Fruit fly (Drosophila melanogaster) whole organism, adult: ENCODE measurements around the gene CG42525.
A peak's percentile ranks its signal among the peaks of the same experiment; 100 is the strongest.

Experiments
- CG11617 ChIP-seq: fragments of 200-800 bp; sonication (Bioruptor generic); optimal IDR thresholded peaks from 2 replicates; lab custom pipeline; 2017; ENCODE audit warnings: mild to moderate bottlenecking, missing biosample characterization, missing genetic modification reagents, missing genetic modification characterization
- CG12768 ChIP-seq: fragments of 200-800 bp; sonication (Bioruptor generic); optimal IDR thresholded peaks from 2 replicates; lab custom pipeline; 2017; ENCODE audit warnings: missing biosample characterization, missing genetic modification characterization, mild to moderate bottlenecking, moderate library complexity, missing genetic modification reagents
- CG14711 ChIP-seq: fragments of 200-800 bp; sonication (Bioruptor generic); optimal IDR thresholded peaks from 2 replicates; lab custom pipeline; 2018; ENCODE audit warnings: missing biosample characterization, mild to moderate bottlenecking, missing genetic modification characterization, moderate library complexity
- CG1620 ChIP-seq: fragments of 200-800 bp; sonication (Bioruptor generic); optimal IDR thresholded peaks from 2 replicates; lab custom pipeline; 2016; ENCODE audit warnings: missing biosample characterization, missing genetic modification characterization
- CG33017 ChIP-seq: fragments of 200-800 bp; sonication (Bioruptor generic); optimal IDR thresholded peaks from 2 replicates; lab custom pipeline; 2018; ENCODE audit warnings: missing biosample characterization, mild to moderate bottlenecking, missing genetic modification characterization, moderate library complexity
- CG5204 ChIP-seq: fragments of 200-800 bp; sonication (Bioruptor generic); optimal IDR thresholded peaks from 2 replicates; lab custom pipeline; 2016; ENCODE audit warnings: missing biosample characterization, missing genetic modification characterization
- CG7045 ChIP-seq: fragments of 200-800 bp; sonication (Bioruptor generic); optimal IDR thresholded peaks from 2 replicates; lab custom pipeline; 2017; ENCODE audit warnings: missing biosample characterization, mild to moderate bottlenecking, missing genetic modification characterization
- CG7101 ChIP-seq: fragments of 200-800 bp; sonication (Bioruptor generic); optimal IDR thresholded peaks from 2 replicates; lab custom pipeline; 2018; ENCODE audit warnings: missing biosample characterization, mild to moderate bottlenecking, missing genetic modification characterization, moderate library complexity
- Clk ChIP-seq: fragments of 200-800 bp; sonication (Bioruptor generic); optimal IDR thresholded peaks from 2 replicates; lab custom pipeline; 2017; ENCODE audit warnings: missing biosample characterization, missing genetic modification characterization
- Crg-1 ChIP-seq: fragments of 200-800 bp; sonication (Bioruptor generic); optimal IDR thresholded peaks from 2 replicates; lab custom pipeline; 2016; ENCODE audit warnings: missing biosample characterization, missing genetic modification characterization
- Hr96 ChIP-seq: fragments of 200-800 bp; sonication (Bioruptor generic); optimal IDR thresholded peaks from 2 replicates; lab custom pipeline; 2016; ENCODE audit warnings: missing biosample characterization, missing genetic modification characterization
- Mnt ChIP-seq: fragments of 200-800 bp; sonication (Bioruptor generic); optimal IDR thresholded peaks from 2 replicates; lab custom pipeline; 2016; ENCODE audit warnings: missing biosample characterization, mild to moderate bottlenecking, missing genetic modification characterization
- bab1 ChIP-seq: fragments of 200-800 bp; sonication (Bioruptor generic); optimal IDR thresholded peaks from 3 replicates; lab custom pipeline; 2019; ENCODE audit warnings: missing biosample characterization, mild to moderate bottlenecking, missing genetic modification characterization, moderate library complexity
- cic ChIP-seq: fragments of 200-800 bp; sonication (Bioruptor generic); optimal IDR thresholded peaks from 2 replicates; lab custom pipeline; 2017; ENCODE audit warnings: missing biosample characterization, mild to moderate bottlenecking, missing genetic modification characterization, moderate library complexity
- cnc ChIP-seq, 2 experiments: fragments of >200 bp; optimal IDR thresholded peaks; 2 replicates each; lab custom pipeline; 2017
- kay ChIP-seq: fragments of 200-800 bp; sonication (Bioruptor generic); peaks from one replicate; lab custom pipeline; 2016; ENCODE audit warnings: missing biosample characterization, missing genetic modification characterization, borderline replicate concordance
- ovo ChIP-seq: fragments of 200-800 bp; sonication (Bioruptor generic); optimal IDR thresholded peaks from 2 replicates; lab custom pipeline; 2016; ENCODE audit warnings: missing biosample characterization, missing genetic modification characterization
- pad ChIP-seq: fragments of 200-800 bp; sonication (Bioruptor generic); optimal IDR thresholded peaks from 3 replicates; lab custom pipeline; 2017; ENCODE audit warnings: missing biosample characterization, missing genetic modification characterization, mild to moderate bottlenecking, moderate library complexity, missing genetic modification reagents
- tj ChIP-seq: fragments of 200-800 bp; sonication (Bioruptor generic); optimal IDR thresholded peaks from 3 replicates; lab custom pipeline; 2017; ENCODE audit warnings: missing biosample characterization, mild to moderate bottlenecking, missing genetic modification characterization, moderate library complexity
- toe ChIP-seq: fragments of 200-800 bp; sonication (Bioruptor generic); optimal IDR thresholded peaks from 2 replicates; lab custom pipeline; 2016; ENCODE audit warnings: missing biosample characterization, missing genetic modification characterization

CG42525 gene

DNA sequence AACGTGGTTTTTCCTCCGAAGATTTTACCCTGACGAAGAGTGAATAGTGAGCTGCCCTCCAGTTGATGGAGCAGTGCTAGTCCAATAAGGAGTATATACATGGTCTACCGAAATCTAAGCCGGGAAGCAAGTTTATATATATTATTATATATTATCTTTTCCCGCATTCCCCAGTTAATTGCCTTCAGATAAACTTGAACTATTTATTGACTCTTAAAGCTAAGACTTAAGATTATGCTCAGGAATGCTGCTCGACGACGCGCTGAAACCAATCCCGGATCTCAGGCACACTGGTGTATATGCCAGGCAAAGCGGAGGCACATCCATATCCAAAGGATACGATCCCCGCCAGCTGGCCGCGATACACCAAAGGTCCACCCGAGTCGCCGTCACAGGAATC lies 15.8 kb upstream of the CG42525 start, which contains the start of gene CG32277:
CG32277 (minus strand) TSS at position 101 of the 400 bp plus-strand sequence.
- TF ChIP-seq CG11617 (GFP tag; lab: Kevin White, UChicago), result no peak
- no peak for TF ChIP-seq CG33017 (tag; lab: Kevin White, UChicago)
- TF ChIP-seq CG12768 (GFP tag; lab: Kevin White, UChicago), result no peak
- TF ChIP-seq tj, result no peak
- no peak for TF ChIP-seq pad (GFP tag; lab: Kevin White, UChicago)
- TF ChIP-seq CG5204 (GFP tag; lab: Kevin White, UChicago), result no peak
- TF ChIP-seq CG14711 (tag; lab: Kevin White, UChicago), result no peak
- no peak for TF ChIP-seq Clk (GFP tag; lab: Kevin White, UChicago)
- TF ChIP-seq cnc (optimal IDR thresholded peaks at IDR 0.05; lab: Kevin White, UChicago), result no peak
- no peak for TF ChIP-seq ovo (GFP tag; lab: Kevin White, UChicago)
- TF ChIP-seq kay (GFP tag; lab: Kevin White, UChicago), result no peak
- TF ChIP-seq cic (GFP tag; lab: Kevin White, UChicago), result no peak
- no peak for TF ChIP-seq CG7101 (tag; lab: Kevin White, UChicago)
- TF ChIP-seq toe (GFP tag; lab: Kevin White, UChicago), result no peak
- TF ChIP-seq bab1 (GFP tag; lab: Kevin White, UChicago), result no peak
- TF ChIP-seq Mnt, result no peak
- TF ChIP-seq CG7045 (GFP tag; lab: Kevin White, UChicago), result no peak
- no peak for TF ChIP-seq Hr96 (GFP tag; lab: Kevin White, UChicago)
- TF ChIP-seq CG1620 (GFP tag; lab: Kevin White, UChicago), result no peak
- TF ChIP-seq Crg-1 (GFP tag; lab: Kevin White, UChicago), result no peak

DNA sequence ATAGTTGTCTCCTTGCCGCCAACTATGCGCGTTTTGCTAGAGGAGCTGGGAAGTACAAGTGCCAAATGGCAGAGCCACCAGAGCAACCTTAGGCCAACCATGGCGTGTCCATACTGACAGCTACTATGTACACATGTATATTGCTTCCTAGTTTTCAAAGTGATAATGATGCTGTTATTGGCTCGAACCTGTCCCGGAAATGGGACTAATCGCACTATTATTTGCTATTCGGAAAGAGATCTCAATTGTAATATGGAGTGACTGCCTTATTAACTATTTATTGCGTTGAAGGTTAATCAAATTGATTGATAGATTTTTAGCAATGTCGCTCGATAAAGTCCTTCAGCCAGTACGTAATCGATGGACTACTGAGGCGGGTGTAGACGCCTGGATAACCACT lies 14.8 kb upstream of the CG42525 start, which contains the start of gene CG33159:
CG33159 (minus strand) TSS at position 101 of the 400 bp plus-strand sequence.
- TF ChIP-seq Mnt, result no peak
- no peak for TF ChIP-seq cic (GFP tag; lab: Kevin White, UChicago)
- TF ChIP-seq CG33017 (tag; lab: Kevin White, UChicago), result no peak
- no peak for TF ChIP-seq Clk (GFP tag; lab: Kevin White, UChicago)

DNA sequence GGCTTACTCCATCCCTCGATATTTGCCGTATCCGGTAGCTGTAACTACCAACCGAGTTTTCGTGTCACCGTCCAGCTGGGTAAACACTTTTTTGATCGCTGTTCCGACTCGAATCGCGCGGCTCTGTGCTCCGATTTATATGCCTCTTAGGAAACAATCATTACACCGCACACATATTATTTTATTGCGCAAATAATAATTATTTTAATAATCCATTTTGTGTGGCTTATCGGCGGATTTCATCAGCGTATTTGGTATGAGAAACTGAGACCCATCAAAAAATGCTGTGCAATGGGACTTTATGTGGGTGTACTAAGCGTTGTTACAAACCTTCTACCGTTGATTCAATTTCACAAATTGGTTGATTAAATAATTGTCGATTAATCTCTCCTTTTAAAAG lies 13.5 kb upstream of the CG42525 start, which contains the start of gene CG32271:
CG32271 (minus strand) TSS at position 101 of the 400 bp plus-strand sequence.
- TF ChIP-seq CG33017 (tag; lab: Kevin White, UChicago) (no peak), CG7045 (GFP tag; lab: Kevin White, UChicago) (no peak), ovo (GFP tag; lab: Kevin White, UChicago) (no peak), tj (no peak), Crg-1 (GFP tag; lab: Kevin White, UChicago) (no peak), pad (GFP tag; lab: Kevin White, UChicago) (no peak), Hr96 (GFP tag; lab: Kevin White, UChicago) (no peak), Mnt (no peak), bab1 (GFP tag; lab: Kevin White, UChicago) (no peak)

DNA sequence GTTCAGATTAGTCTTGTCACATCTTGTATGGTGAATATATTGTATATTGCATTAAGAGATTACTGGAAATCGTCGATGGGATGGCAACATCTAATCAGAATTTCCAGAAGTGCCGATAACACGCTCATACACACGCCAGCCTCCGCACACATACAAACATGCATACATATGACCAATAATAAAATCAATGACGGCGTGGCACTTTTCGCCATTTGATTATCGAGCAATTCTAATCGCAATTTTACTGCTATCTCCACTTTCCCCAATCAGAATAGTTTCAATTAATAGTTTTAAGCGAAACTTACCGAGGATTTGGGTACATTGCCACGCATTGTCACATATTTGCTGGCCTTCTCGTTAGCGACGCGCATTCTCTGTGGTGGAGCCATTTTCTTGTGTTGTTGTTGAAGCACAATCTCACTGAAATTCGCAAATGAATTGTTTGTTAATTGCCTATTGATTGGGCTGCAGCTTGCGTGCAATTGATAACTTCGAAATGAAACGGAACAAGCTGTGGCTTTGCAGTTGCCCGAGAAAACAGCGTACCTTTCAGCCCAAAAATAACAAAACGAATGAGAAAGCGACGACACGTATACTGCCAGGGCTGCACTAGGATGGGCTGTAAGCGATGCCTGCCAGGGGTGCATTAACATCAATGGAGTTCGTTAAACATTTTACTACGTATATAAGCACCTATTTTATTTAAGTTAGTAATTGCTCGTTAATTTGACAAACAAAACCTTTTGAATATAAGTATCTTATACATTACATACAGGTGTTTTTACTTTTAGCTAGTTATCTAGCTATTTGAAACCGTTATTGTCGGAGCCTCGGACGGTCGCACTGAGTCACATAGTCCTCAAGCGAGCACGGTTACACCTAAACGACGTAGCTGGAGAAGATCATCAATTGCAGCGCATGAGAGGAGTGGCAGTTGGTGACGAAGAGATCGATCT lies 9.2 kb upstream of the CG42525 start, which contains the start of the genes CG32276 and gry:
CG32276 (minus strand) TSS at position 601 of the 956 bp plus-strand sequence.
gry (plus strand) TSS at position 644 of the 956 bp plus-strand sequence.
- peak; percentile 82 for TF ChIP-seq CG7045 (GFP tag; lab: Kevin White, UChicago)
- peak; percentile 65 for TF ChIP-seq tj
- peak; percentile 81 for TF ChIP-seq CG14711 (tag; lab: Kevin White, UChicago)
- peak; percentile 78 for TF ChIP-seq CG12768 (GFP tag; lab: Kevin White, UChicago)
- peak; percentile 82 for TF ChIP-seq CG1620 (GFP tag; lab: Kevin White, UChicago)
- peak; percentile 90 for TF ChIP-seq Mnt
- peak; percentile 74 for TF ChIP-seq Crg-1 (GFP tag; lab: Kevin White, UChicago)
- TF ChIP-seq Hr96 (GFP tag; lab: Kevin White, UChicago), result peak; percentile 87
- TF ChIP-seq kay (GFP tag; lab: Kevin White, UChicago), result no peak
- peak; percentile 58 for TF ChIP-seq cic (GFP tag; lab: Kevin White, UChicago)
- peak; percentile 93 for TF ChIP-seq toe (GFP tag; lab: Kevin White, UChicago)
- no peak for TF ChIP-seq cnc (optimal IDR thresholded peaks at IDR 0.05; lab: Kevin White, UChicago)
- peak; percentile 91 for TF ChIP-seq ovo (GFP tag; lab: Kevin White, UChicago)
- peak; percentile 71 for TF ChIP-seq pad (GFP tag; lab: Kevin White, UChicago)
- TF ChIP-seq CG7101 (tag; lab: Kevin White, UChicago), result peak; percentile 88
- TF ChIP-seq bab1 (GFP tag; lab: Kevin White, UChicago), result peak; percentile 91
- peak; percentile 49 for TF ChIP-seq Clk (GFP tag; lab: Kevin White, UChicago)
- TF ChIP-seq CG5204 (GFP tag; lab: Kevin White, UChicago), result peak; percentile 82
- TF ChIP-seq CG33017 (tag; lab: Kevin White, UChicago), result peak; percentile 62
- peak; percentile 87 for TF ChIP-seq CG11617 (GFP tag; lab: Kevin White, UChicago)

DNA sequence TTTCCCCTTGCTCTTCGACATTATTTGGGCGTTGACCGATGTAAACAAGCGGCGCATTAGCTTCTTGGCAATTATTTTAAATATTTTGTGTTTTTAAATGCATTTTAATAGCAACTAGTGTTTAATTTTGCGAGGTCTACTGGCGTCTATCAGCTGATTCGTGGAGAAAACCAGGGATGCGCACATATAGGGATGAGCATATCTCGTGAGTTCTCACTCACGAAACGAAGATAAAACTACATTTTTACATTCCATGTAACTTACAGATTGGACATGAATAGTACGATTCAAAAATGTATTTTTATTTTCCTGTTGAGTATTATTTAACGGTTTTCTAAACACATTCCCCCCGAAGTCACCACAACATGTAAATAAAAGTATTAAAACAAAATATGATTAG lies 7.9 kb upstream of the CG42525 start, which contains the start of gene CG14966:
CG14966 (minus strand) TSS at position 168 of the 400 bp plus-strand sequence.
- TF ChIP-seq Hr96 (GFP tag; lab: Kevin White, UChicago) (no peak), toe (GFP tag; lab: Kevin White, UChicago) (peak; percentile 23), CG5204 (GFP tag; lab: Kevin White, UChicago) (no peak), bab1 (GFP tag; lab: Kevin White, UChicago) (peak; percentile 80), pad (GFP tag; lab: Kevin White, UChicago) (no peak), Mnt (peak; percentile 57), CG33017 (tag; lab: Kevin White, UChicago) (peak; percentile 6), CG12768 (GFP tag; lab: Kevin White, UChicago) (no peak), CG11617 (GFP tag; lab: Kevin White, UChicago) (peak; percentile 40), CG7101 (tag; lab: Kevin White, UChicago) (peak; percentile 50), CG1620 (GFP tag; lab: Kevin White, UChicago) (peak; percentile 32), tj (peak; percentile 32), CG7045 (GFP tag; lab: Kevin White, UChicago) (peak; percentile 5), ovo (GFP tag; lab: Kevin White, UChicago) (peak; percentile 54), Crg-1 (GFP tag; lab: Kevin White, UChicago) (no peak), cnc (optimal IDR thresholded peaks at IDR 0.05; lab: Kevin White, UChicago) (no peak), kay (GFP tag; lab: Kevin White, UChicago) (no peak), cic (GFP tag; lab: Kevin White, UChicago) (peak; percentile 2), CG14711 (tag; lab: Kevin White, UChicago) (no peak), Clk (GFP tag; lab: Kevin White, UChicago) (no peak)
